Fruit fly (Drosophila melanogaster) S2 (cell line): ENCODE measurements around the gene RhoGAP18B.

Source experiments
- CG8478 ChIP-seq: fragments of >200 bp; optimal IDR thresholded peaks from 2 replicates; lab custom pipeline; 2018
- CTCF ChIP-seq, 2 experiments: fragments of >200 bp; optimal IDR thresholded peaks; 2 replicates each; lab custom pipeline; 2018

Gene RhoGAP18B

dm6 chrX:19135768-19136167, 31.1 kb downstream of the RhoGAP18B start, which contains the start of gene Obp18a:
Obp18a (minus strand) TSS chrX:19135868.
- TF ChIP-seq CTCF (optimal IDR thresholded peaks at IDR 0.05; lab: Kevin White, UChicago) = no peak
- TF ChIP-seq CG8478 (lab: Kevin White, UChicago) = no peak

DNA sequence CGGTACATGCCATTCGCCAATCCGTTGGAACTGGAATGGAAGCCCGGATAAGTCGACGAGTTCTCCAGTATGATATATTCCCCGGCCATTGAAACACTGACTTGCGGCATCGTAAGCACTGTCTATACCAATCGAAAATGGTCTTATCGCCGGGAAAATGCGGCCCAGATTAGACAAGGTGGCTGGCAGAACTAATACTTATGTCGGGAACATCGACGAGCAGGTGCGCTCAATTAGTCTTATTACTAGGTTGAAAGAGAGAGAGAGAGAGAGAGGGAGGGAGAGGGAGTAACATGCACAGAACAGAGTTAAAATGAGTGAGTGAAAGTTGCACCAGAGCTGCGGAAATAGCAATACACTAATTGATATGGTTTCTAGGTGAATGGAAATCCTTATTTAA, 39.7 kb downstream of the RhoGAP18B start, which contains the start of gene tgy:
TSS of gene tgy (minus strand) at position 101 of the 400 bp plus-strand sequence.
- TF ChIP-seq CG8478 (lab: Kevin White, UChicago) = no peak
- no peak for TF ChIP-seq CTCF (optimal IDR thresholded peaks at IDR 0.05; lab: Kevin White, UChicago)

DNA sequence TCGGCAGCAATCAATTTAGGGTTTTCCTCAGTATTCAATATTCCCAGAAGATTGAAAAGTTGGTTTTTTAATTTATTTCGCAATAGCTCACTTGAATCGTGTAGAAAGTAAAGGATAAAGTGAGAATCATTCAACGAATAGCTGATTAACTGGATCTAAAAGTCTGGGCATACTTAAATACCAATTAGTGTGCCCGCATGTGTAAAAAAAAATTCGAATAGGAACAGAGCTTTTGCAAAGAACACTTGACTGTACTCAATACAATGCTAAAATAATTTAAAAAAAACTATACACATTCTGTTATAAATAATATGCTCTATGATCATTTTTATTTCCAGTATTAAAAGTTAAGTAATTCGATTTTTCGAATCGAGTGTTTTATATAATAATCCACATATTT, 42.6 kb downstream of the RhoGAP18B start, which contains the start of gene CG15882:
TSS of gene CG15882 (minus strand) at position 101 of the 400 bp plus-strand sequence.
- TF ChIP-seq CTCF (optimal IDR thresholded peaks at IDR 0.05; lab: Kevin White, UChicago) (no peak), CG8478 (lab: Kevin White, UChicago) (no peak)

- TF ChIP-seq CG8478 (lab: Kevin White, UChicago) (no peak), CTCF (optimal IDR thresholded peaks at IDR 0.05; lab: Kevin White, UChicago) (no peak)
These were observed 46.5 kb downstream of the RhoGAP18B start for dm6 chrX:19120367-19120766.

DNA sequence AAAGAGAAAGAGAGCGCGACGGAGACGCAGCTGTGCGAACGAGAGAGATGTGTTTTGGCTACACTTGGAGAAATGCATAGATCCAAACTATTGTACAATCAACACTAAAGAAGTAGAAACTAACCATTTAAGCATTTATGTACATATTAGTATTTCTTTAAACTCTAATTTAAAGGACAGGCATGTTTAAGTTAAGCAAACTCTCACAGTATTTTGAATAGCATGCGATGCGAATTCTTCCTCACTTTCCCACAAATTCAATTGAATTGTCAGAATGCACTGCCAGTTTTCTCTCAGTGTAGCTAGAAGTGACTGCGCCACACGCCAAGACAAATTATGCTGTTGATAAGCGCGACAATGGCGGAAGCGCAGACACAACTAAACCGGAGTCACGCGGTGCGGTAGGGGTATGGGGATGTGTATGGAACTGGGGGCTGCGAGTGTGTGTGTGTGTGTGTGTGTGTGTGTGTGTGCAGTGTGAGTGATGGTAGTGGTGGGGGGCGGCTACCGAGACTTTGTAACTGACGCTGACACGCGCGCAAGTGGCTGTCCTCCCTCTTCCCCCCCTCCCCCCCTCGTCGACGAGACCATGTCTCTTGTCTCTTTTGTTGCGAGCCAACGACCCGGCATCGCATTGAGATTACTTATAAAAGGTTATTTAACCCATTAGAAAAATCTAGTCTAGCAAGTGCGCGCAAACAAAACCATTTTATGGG, 59.9 kb downstream of the RhoGAP18B start:
- TF ChIP-seq CTCF (optimal IDR thresholded peaks at IDR 0.05; lab: Kevin White, UChicago) (no peak), CG8478 (lab: Kevin White, UChicago) (no peak)

- TF ChIP-seq CG8478 (lab: Kevin White, UChicago) = no peak
- no peak for TF ChIP-seq CTCF (optimal IDR thresholded peaks at IDR 0.05; lab: Kevin White, UChicago)
These were observed 70.7 kb downstream of the RhoGAP18B start for dm6 chrX:19096179-19096578.
